Worm (Caenorhabditis elegans): ENCODE measurements around the gene Y43F8B.29.

Gene Y43F8B.29

DNA sequence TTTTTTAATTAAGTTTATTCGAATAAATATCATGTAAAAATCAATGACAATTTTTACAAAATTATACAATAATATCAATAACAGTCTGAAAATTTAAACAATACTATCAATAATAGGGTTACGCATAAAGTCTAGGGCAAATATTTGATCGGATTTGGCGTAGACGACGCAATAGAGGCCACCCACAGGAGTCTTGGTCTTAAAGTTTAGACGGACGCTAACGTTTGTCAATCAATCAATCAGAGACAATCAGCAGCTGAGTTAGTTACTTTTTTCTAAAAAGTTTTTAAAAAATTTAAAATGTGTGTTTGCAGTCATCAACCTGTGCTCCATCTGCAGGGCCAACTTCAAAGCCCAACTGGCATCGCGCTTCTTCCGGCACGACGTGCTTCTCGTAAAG is at the start of gene Y43F8B.29:
Y43F8B.29 (plus strand) TSS at position 301 of the 400 bp plus-strand sequence.
- TF ChIP-seq ref-1 (GFP tag; conservative IDR thresholded peaks at IDR 0.05), result no peak
- TF ChIP-seq cog-1 (tag; optimal IDR thresholded peaks at IDR 0.05), result no peak
- TF ChIP-seq T22C8.4 (GFP tag; IDR thresholded peaks at IDR 0.05), result no peak
- TF ChIP-seq ztf-23 (GFP tag; IDR thresholded peaks at IDR 0.05), result no peak
- TF ChIP-seq tab-1 (GFP tag; IDR thresholded peaks at IDR 0.05), result no peak
- no peak for TF ChIP-seq med-1 (GFP tag; optimal IDR thresholded peaks at IDR 0.05; ENCODE audit: insufficient read depth)
- TF ChIP-seq flt-1 (GFP tag; IDR thresholded peaks at IDR 0.05), result no peak
- TF ChIP-seq klf-2 (GFP tag; conservative IDR thresholded peaks at IDR 0.05), result no peak
- TF ChIP-seq ztf-29 (GFP tag; IDR thresholded peaks at IDR 0.05), result no peak

- TF ChIP-seq klf-2 (GFP tag; conservative IDR thresholded peaks at IDR 0.05), result no peak
- no peak for TF ChIP-seq ztf-23 (GFP tag; IDR thresholded peaks at IDR 0.05)
- no peak for TF ChIP-seq T22C8.4 (GFP tag; IDR thresholded peaks at IDR 0.05)
- no peak for TF ChIP-seq ref-1 (GFP tag; conservative IDR thresholded peaks at IDR 0.05)
- TF ChIP-seq med-1 (GFP tag; optimal IDR thresholded peaks at IDR 0.05; ENCODE audit: insufficient read depth), result no peak
- TF ChIP-seq tab-1 (GFP tag; IDR thresholded peaks at IDR 0.05), result no peak
- TF ChIP-seq ztf-29 (GFP tag; IDR thresholded peaks at IDR 0.05), result no peak
- TF ChIP-seq flt-1 (GFP tag; IDR thresholded peaks at IDR 0.05), result no peak
- no peak for TF ChIP-seq cog-1 (tag; optimal IDR thresholded peaks at IDR 0.05)
These were observed 47.8 kb upstream of the Y43F8B.29 start for ce11 chrV:19443599-19443998.

- TF ChIP-seq flt-1 (GFP tag; IDR thresholded peaks at IDR 0.05) (no peak), ztf-29 (GFP tag; IDR thresholded peaks at IDR 0.05) (no peak)
These were observed 46.0 kb upstream of the Y43F8B.29 start, which contains the start of gene M04C3.1 for ce11 chrV:19445442-19445841. TSS of gene M04C3.1 (minus strand) at chrV:19445605.

ce11 chrV:19448805-19449204 is 42.6 kb upstream of the Y43F8B.29 start, which contains the start of gene M04C3.2:
TSS of gene M04C3.2 (minus strand) at chrV:19448905.
- TF ChIP-seq T22C8.4 (GFP tag; IDR thresholded peaks at IDR 0.05) (no peak), cog-1 (tag; optimal IDR thresholded peaks at IDR 0.05) (no peak), ztf-29 (GFP tag; IDR thresholded peaks at IDR 0.05) (no peak), ztf-23 (GFP tag; IDR thresholded peaks at IDR 0.05) (no peak), klf-2 (GFP tag; conservative IDR thresholded peaks at IDR 0.05) (no peak), flt-1 (GFP tag; IDR thresholded peaks at IDR 0.05) (no peak), ref-1 (GFP tag; conservative IDR thresholded peaks at IDR 0.05) (no peak)

DNA sequence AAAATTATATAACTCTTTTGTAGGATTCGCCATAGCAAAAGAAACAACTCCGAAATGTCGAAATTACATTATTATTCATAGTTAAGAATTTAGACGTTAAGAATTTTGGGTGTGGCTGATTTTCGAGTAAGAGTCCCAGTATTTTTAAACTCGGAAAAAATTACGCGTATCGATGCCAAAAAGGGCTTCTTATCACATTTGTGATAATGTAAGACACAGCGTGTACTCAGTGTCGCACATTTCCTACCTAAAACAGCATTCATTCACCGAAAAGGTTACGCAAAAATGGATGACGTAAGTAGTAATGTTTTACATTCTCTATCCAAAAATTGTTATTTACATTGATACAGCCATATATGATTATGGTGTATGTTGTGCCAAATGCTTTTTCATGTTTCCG is 41.9 kb upstream of the Y43F8B.29 start, which contains the start of gene M04C3.5:
M04C3.5 (plus strand) TSS at position 190 of the 400 bp plus-strand sequence.
- no peak for TF ChIP-seq ztf-23 (GFP tag; IDR thresholded peaks at IDR 0.05)
- no peak for TF ChIP-seq med-1 (GFP tag; optimal IDR thresholded peaks at IDR 0.05; ENCODE audit: insufficient read depth)
- TF ChIP-seq cog-1 (tag; optimal IDR thresholded peaks at IDR 0.05), result no peak
- no peak for TF ChIP-seq tab-1 (GFP tag; IDR thresholded peaks at IDR 0.05)
- no peak for TF ChIP-seq ref-1 (GFP tag; conservative IDR thresholded peaks at IDR 0.05)
- TF ChIP-seq ztf-29 (GFP tag; IDR thresholded peaks at IDR 0.05), result no peak
- TF ChIP-seq T22C8.4 (GFP tag; IDR thresholded peaks at IDR 0.05), result no peak
- TF ChIP-seq flt-1 (GFP tag; IDR thresholded peaks at IDR 0.05), result no peak
- TF ChIP-seq klf-2 (GFP tag; conservative IDR thresholded peaks at IDR 0.05), result no peak

DNA sequence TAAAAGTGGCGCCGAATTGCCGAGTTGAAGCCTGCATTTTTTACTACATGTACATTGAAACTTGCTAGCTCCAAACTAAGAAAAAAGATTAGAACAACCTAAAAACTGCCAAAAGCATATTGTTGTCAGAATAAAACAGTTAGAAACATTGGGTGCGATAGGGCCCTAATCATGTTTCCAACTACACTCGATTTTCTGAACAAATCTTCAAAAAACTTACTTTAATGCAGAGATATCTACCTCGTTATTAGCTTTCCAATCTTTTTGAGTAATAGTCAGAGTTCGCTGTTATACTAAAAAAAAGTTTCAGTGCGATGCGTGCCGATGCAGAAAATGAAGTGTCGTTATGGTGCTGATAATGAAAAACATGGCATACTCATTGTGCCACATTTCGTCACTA is 35.8 kb upstream of the Y43F8B.29 start, which contains the start of the genes Y43F8B.13 and Y43F8B.14:
Y43F8B.13 (plus strand) TSS at position 301 of the 400 bp plus-strand sequence.
Y43F8B.14 (minus strand) TSS at position 322 of the 400 bp plus-strand sequence.
- TF ChIP-seq med-1 (GFP tag; optimal IDR thresholded peaks at IDR 0.05; ENCODE audit: insufficient read depth), result no peak
- TF ChIP-seq T22C8.4 (GFP tag; IDR thresholded peaks at IDR 0.05), result no peak
- TF ChIP-seq flt-1 (GFP tag; IDR thresholded peaks at IDR 0.05), result no peak
- TF ChIP-seq tab-1 (GFP tag; IDR thresholded peaks at IDR 0.05), result no peak
- TF ChIP-seq ztf-29 (GFP tag; IDR thresholded peaks at IDR 0.05), result no peak
- no peak for TF ChIP-seq ref-1 (GFP tag; conservative IDR thresholded peaks at IDR 0.05)
- no peak for TF ChIP-seq klf-2 (GFP tag; conservative IDR thresholded peaks at IDR 0.05)
- TF ChIP-seq cog-1 (tag; optimal IDR thresholded peaks at IDR 0.05), result no peak
- TF ChIP-seq ztf-23 (GFP tag; IDR thresholded peaks at IDR 0.05), result no peak

- no peak for TF ChIP-seq T22C8.4 (GFP tag; IDR thresholded peaks at IDR 0.05)
- no peak for TF ChIP-seq med-1 (GFP tag; optimal IDR thresholded peaks at IDR 0.05; ENCODE audit: insufficient read depth)
- TF ChIP-seq ztf-23 (GFP tag; IDR thresholded peaks at IDR 0.05), result no peak
- TF ChIP-seq ztf-29 (GFP tag; IDR thresholded peaks at IDR 0.05), result no peak
- TF ChIP-seq ref-1 (GFP tag; conservative IDR thresholded peaks at IDR 0.05), result no peak
- TF ChIP-seq cog-1 (tag; optimal IDR thresholded peaks at IDR 0.05), result no peak
- TF ChIP-seq klf-2 (GFP tag; conservative IDR thresholded peaks at IDR 0.05), result no peak
- TF ChIP-seq tab-1 (GFP tag; IDR thresholded peaks at IDR 0.05), result no peak
- no peak for TF ChIP-seq flt-1 (GFP tag; IDR thresholded peaks at IDR 0.05)
These were observed 34.3 kb upstream of the Y43F8B.29 start, which contains the start of gene Y43F8B.24 for ce11 chrV:19457120-19457519. TSS of gene Y43F8B.24 (plus strand) at chrV:19457420.

ce11 chrV:19462020-19462419 is 29.4 kb upstream of the Y43F8B.29 start, which contains the start of gene Y43F8B.15:
TSS of gene Y43F8B.15 (minus strand) at chrV:19462120.
- no peak for TF ChIP-seq cog-1 (tag; optimal IDR thresholded peaks at IDR 0.05)
- no peak for TF ChIP-seq klf-2 (GFP tag; conservative IDR thresholded peaks at IDR 0.05)
- no peak for TF ChIP-seq ztf-23 (GFP tag; IDR thresholded peaks at IDR 0.05)
- no peak for TF ChIP-seq T22C8.4 (GFP tag; IDR thresholded peaks at IDR 0.05)
- no peak for TF ChIP-seq tab-1 (GFP tag; IDR thresholded peaks at IDR 0.05)
- TF ChIP-seq med-1 (GFP tag; optimal IDR thresholded peaks at IDR 0.05; ENCODE audit: insufficient read depth), result no peak
- no peak for TF ChIP-seq flt-1 (GFP tag; IDR thresholded peaks at IDR 0.05)
- TF ChIP-seq ref-1 (GFP tag; conservative IDR thresholded peaks at IDR 0.05), result no peak

DNA sequence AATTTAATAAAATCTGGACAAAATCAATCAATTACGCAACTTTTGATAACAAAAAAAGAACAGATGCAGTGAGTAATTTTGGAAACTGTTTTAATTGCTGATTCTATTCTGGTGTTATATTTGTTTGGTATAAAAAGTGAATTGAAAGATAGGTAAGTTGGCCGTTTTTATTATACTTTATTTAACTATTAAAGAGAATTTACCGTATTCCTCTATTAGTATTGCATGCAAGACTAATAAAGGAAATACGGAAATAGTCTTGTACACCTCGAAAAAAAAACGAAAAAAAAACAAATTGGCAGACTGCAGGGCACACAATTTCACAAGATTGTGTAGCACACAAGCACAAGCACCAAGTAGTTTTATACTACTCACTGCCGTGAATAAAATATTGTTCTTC is 28.8 kb upstream of the Y43F8B.29 start, which contains the start of gene Y43F8B.25:
Y43F8B.25 (plus strand) TSS at position 301 of the 400 bp plus-strand sequence.
- TF ChIP-seq ref-1 (GFP tag; conservative IDR thresholded peaks at IDR 0.05) (no peak), ztf-23 (GFP tag; IDR thresholded peaks at IDR 0.05) (no peak), klf-2 (GFP tag; conservative IDR thresholded peaks at IDR 0.05) (no peak), flt-1 (GFP tag; IDR thresholded peaks at IDR 0.05) (no peak), T22C8.4 (GFP tag; IDR thresholded peaks at IDR 0.05) (no peak), med-1 (GFP tag; optimal IDR thresholded peaks at IDR 0.05; ENCODE audit: insufficient read depth) (no peak), ztf-29 (GFP tag; IDR thresholded peaks at IDR 0.05) (no peak), cog-1 (tag; optimal IDR thresholded peaks at IDR 0.05) (no peak), tab-1 (GFP tag; IDR thresholded peaks at IDR 0.05) (no peak)

- TF ChIP-seq flt-1 (GFP tag; IDR thresholded peaks at IDR 0.05) (no peak), ref-1 (GFP tag; conservative IDR thresholded peaks at IDR 0.05) (no peak), T22C8.4 (GFP tag; IDR thresholded peaks at IDR 0.05) (no peak), tab-1 (GFP tag; IDR thresholded peaks at IDR 0.05) (no peak), klf-2 (GFP tag; conservative IDR thresholded peaks at IDR 0.05) (no peak)
These were observed 23.8 kb upstream of the Y43F8B.29 start, which contains the start of gene Y43F8B.23 for ce11 chrV:19467574-19467973. TSS of gene Y43F8B.23 (minus strand) at chrV:19467648.
